Worm (Caenorhabditis elegans) whole organism, mixed stage, embryonic: ENCODE results near the gene best-5.
"Not testable (repeated sequence)": the region's sequence is repeated elsewhere in the genome, so short reads cannot be mapped to it uniquely, and the experiment has no call there.

Experiments used
- M03D4.4 ChIP-seq: sonication (generic microtip); optimal IDR thresholded peaks from 2 replicates; lab custom pipeline; 2017; ENCODE audit warnings: mild to moderate bottlenecking, missing genetic modification characterization, missing compliant biosample characterization
- elt-3 ChIP-seq: fragments of 150-350 bp; optimal IDR thresholded peaks from 2 replicates; lab custom pipeline; 2014; ENCODE audit warnings: missing biosample characterization, missing genetic modification characterization
- hlh-1 ChIP-seq: fragments of 150-350 bp; optimal IDR thresholded peaks from 2 replicates; lab custom pipeline; 2014; ENCODE audit warnings: missing biosample characterization, missing genetic modification reagents, missing genetic modification characterization
- lsy-2 ChIP-seq: fragments of 150-350 bp; optimal IDR thresholded peaks from 2 replicates; lab custom pipeline; 2014; ENCODE audit warnings: missing biosample characterization, missing genetic modification characterization
- mep-1 ChIP-seq: fragments of 150-350 bp; optimal IDR thresholded peaks from 2 replicates; lab custom pipeline; 2017; ENCODE audit warnings: missing biosample characterization, missing genetic modification reagents, missing genetic modification characterization, inconsistent platforms
- nhr-12 ChIP-seq: fragments of 150-350 bp; optimal IDR thresholded peaks from 2 replicates; lab custom pipeline; 2014; ENCODE audit warnings: missing biosample characterization, missing genetic modification characterization
- nhr-237 ChIP-seq: fragments of 150-350 bp; optimal IDR thresholded peaks from 2 replicates; lab custom pipeline; 2014; ENCODE audit warnings: missing biosample characterization, missing genetic modification characterization
- pha-4 ChIP-seq: fragments of 150-350 bp; optimal IDR thresholded peaks from 2 replicates; lab custom pipeline; 2018; ENCODE audit warnings: missing biosample characterization, missing genetic modification reagents, missing genetic modification characterization
- unc-120 ChIP-seq: sonication (generic microtip); optimal IDR thresholded peaks from 2 replicates; lab custom pipeline; 2017; ENCODE audit warnings: missing genetic modification characterization, missing compliant biosample characterization; ENCODE audit not compliant: poor library complexity, severe bottlenecking
- unc-39 ChIP-seq: fragments of 150-350 bp; optimal IDR thresholded peaks from 2 replicates; lab custom pipeline; 2014; ENCODE audit warnings: missing biosample characterization, missing genetic modification characterization
- unc-62 ChIP-seq: fragments of 150-350 bp; optimal IDR thresholded peaks from 2 replicates; lab custom pipeline; 2014; ENCODE audit warnings: missing biosample characterization, missing genetic modification reagents, missing genetic modification characterization
- ztf-11 ChIP-seq: fragments of 150-350 bp; optimal IDR thresholded peaks from 2 replicates; lab custom pipeline; 2014; ENCODE audit warnings: missing biosample characterization, missing genetic modification characterization

ce11 chrIII:9681206-9681605 lies 8.8 kb downstream of the best-5 start, which contains the start of gene C07A9.13:
- not testable (repeated sequence) for TF ChIP-seq unc-62 (GFP tag; lab: Kevin White, UChicago); unc-120 (tag; lab: Kevin White, UChicago); mep-1 (tag; lab: Kevin White, UChicago); unc-39; elt-3; pha-4 (tag; lab: Kevin White, UChicago); hlh-1 (tag; lab: Kevin White, UChicago); nhr-237; ztf-11 (tag; lab: Kevin White, UChicago); M03D4.4 (tag; lab: Kevin White, UChicago); nhr-12 (tag; lab: Kevin White, UChicago); lsy-2 (tag; lab: Kevin White, UChicago)
